Fruit fly (Drosophila melanogaster) whole organism, embryonic: Measurements from ENCODE around the gene msd1.

ENCODE experiments used
- CG16813 ChIP-seq: fragments of 200-800 bp; sonication (Bioruptor generic); IDR thresholded peaks from 3 replicates; pipeline ENCODE4 v1.3.6; 2022; ENCODE audit warnings: missing biosample characterization, missing genetic modification characterization; ENCODE audit not compliant: partially characterized antibody
- CG17612 ChIP-seq: fragments of 200-800 bp; sonication (Bioruptor generic); IDR thresholded peaks from 2 replicates; pipeline ENCODE4 v1.3.6; 2022; ENCODE audit warnings: missing biosample characterization, missing genetic modification characterization
- btn ChIP-seq: fragments of 200-800 bp; sonication (Bioruptor generic); optimal IDR thresholded peaks from 2 replicates; lab custom pipeline; 2016; ENCODE audit warnings: missing biosample characterization, missing genetic modification characterization
- sima ChIP-seq: fragments of 200-800 bp; sonication (Bioruptor generic); optimal IDR thresholded peaks from 2 replicates; lab custom pipeline; 2016; ENCODE audit warnings: missing biosample characterization, missing genetic modification characterization

dm6 chr3L:1320230-1320930 lies 11.2 kb upstream of the msd1 start:
- TF ChIP-seq sima (GFP tag; lab: Kevin White, UChicago) (no peak), CG16813 (GFP tag; lab: Robert Waterston, UW) (no peak), btn (GFP tag; lab: Kevin White, UChicago) (no peak), CG17612 (GFP tag; lab: Robert Waterston, UW) (no peak)
